Fruit fly (Drosophila melanogaster): ENCODE data around the gene Edem1.

Gene Edem1

DNA sequence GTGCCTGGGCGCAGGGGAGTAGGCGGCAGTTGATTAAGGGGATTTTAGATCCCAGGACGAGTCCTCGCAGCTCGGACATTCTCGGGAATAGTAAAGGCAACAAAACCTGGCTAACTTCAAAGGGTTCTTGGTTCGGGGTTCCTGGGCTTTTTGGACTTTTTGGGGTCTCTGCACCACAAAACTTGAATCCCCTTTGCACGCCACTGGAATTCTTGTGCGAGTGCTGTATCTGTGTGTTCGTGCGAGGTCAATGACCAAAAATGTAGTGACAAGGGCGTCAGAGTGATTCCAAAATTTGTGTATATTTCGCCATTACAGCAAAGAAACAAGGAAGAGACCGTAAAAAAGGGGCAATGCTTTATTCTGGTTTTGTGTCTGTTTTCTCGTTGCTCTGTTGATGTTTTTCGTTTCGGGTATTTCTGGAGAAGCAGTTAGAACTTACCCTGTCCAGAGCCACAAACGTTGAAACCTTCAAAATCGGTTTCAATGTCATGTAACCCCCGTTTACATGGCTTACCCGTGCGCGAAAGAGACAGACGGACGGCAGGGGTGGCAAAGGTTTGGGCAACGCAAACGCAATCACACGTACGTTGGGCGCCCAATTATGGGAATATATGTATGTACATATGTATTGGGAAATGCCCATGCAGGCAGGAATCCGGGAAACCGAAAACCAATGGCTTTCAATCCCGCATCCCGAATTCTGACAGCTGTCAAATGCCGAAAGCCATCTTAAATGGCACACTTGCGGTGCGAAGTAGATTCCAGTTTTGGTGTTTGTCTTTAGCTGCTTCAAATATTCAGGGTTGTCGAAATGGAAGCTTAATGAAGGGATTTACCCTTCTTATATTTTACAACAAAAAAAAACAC is 35.9 kb upstream of the Edem1 start:
- TF ChIP-seq net (GFP tag; optimal IDR thresholded peaks at IDR 0.05) (no peak), Sox14 (GFP tag; optimal IDR thresholded peaks at IDR 0.05) (peak; percentile 57), CG8119 (GFP tag; IDR thresholded peaks at IDR 0.05) (peak; percentile 20; the same call in 1 of the 3 replicates), achi (GFP tag; optimal IDR thresholded peaks at IDR 0.05) (peak; percentile 22), CG6163 (GFP tag; IDR thresholded peaks at IDR 0.05) (peak; percentile 51; the same call in 2 of the 3 replicates), dac (GFP tag; optimal IDR thresholded peaks at IDR 0.05) (no peak), lz (GFP tag; optimal IDR thresholded peaks at IDR 0.05) (peak; percentile 88), CG32006 (GFP tag; optimal IDR thresholded peaks at IDR 0.05) (no peak), svp (GFP tag) (peak; percentile 89), CG34406 (GFP tag; optimal IDR thresholded peaks at IDR 0.05) (peak; percentile 58), Hr38 (GFP tag; optimal IDR thresholded peaks at IDR 0.05) (no peak), CG6792 (GFP tag; optimal IDR thresholded peaks at IDR 0.05) (peak; percentile 54), eg (GFP tag; IDR thresholded peaks at IDR 0.05) (0 out of 3 replicates have a peak, but pooled peaks have one; percentile 8), vri (GFP tag; optimal IDR thresholded peaks at IDR 0.05) (no peak), pdm3 (GFP tag; optimal IDR thresholded peaks at IDR 0.05) (peak; percentile 40), CG16779 (tag; optimal IDR thresholded peaks at IDR 0.05) (no peak), topi (GFP tag; optimal IDR thresholded peaks at IDR 0.05) (peak; percentile 87), Ets21C (GFP tag; optimal IDR thresholded peaks at IDR 0.05) (peak; percentile 80), Eip75B (GFP tag; optimal IDR thresholded peaks at IDR 0.05) (peak; percentile 55), Blimp-1 (GFP tag; optimal IDR thresholded peaks at IDR 0.05) (peak; percentile 47), spab (GFP tag; optimal IDR thresholded peaks at IDR 0.05) (no peak), Lpt (GFP tag; optimal IDR thresholded peaks at IDR 0.05) (no peak), CG4318 (GFP tag; optimal IDR thresholded peaks at IDR 0.05) (no peak), OdsH (GFP tag; optimal IDR thresholded peaks at IDR 0.05) (peak; percentile 28), Eip78C (GFP tag) (peak; percentile 70), CG3032 (tag; optimal IDR thresholded peaks at IDR 0.05) (no peak), cyc (GFP tag; optimal IDR thresholded peaks at IDR 0.05) (peak; percentile 86), fd59A (GFP tag; optimal IDR thresholded peaks at IDR 0.05) (no peak), CG11294 (GFP tag; IDR thresholded peaks at IDR 0.05) (no peak), acj6 (GFP tag; optimal IDR thresholded peaks at IDR 0.05) (peak; percentile 37), CG8319 (GFP tag; optimal IDR thresholded peaks at IDR 0.05) (peak; percentile 38), CG31627 (GFP tag; optimal IDR thresholded peaks at IDR 0.05) (peak; percentile 90), CG6854 (GFP tag; optimal IDR thresholded peaks at IDR 0.05) (peak; percentile 76), esn (GFP tag; optimal IDR thresholded peaks at IDR 0.05) (peak; percentile 82), CG8632 (GFP tag; optimal IDR thresholded peaks at IDR 0.05) (peak; percentile 4), CG10669 (GFP tag; optimal IDR thresholded peaks at IDR 0.05) (no peak), fd85E (GFP tag; optimal IDR thresholded peaks at IDR 0.05) (peak; percentile 10), Hr4 (GFP tag; optimal IDR thresholded peaks at IDR 0.05) (no peak), Gug (GFP tag; IDR thresholded peaks at IDR 0.05) (no peak; the same call in 1 of the 2 replicates), CG6276 (GFP tag; optimal IDR thresholded peaks at IDR 0.05) (no peak), Eip93F (GFP tag; optimal IDR thresholded peaks at IDR 0.05) (peak; percentile 71), CG10631 (GFP tag; optimal IDR thresholded peaks at IDR 0.05) (peak; percentile 56), Sox102F (GFP tag; optimal IDR thresholded peaks at IDR 0.05) (peak; percentile 80), CG6808 (GFP tag; optimal IDR thresholded peaks at IDR 0.05) (no peak), CG11762 (GFP tag; optimal IDR thresholded peaks at IDR 0.05; ENCODE audit: insufficient read depth) (no peak), fkh (GFP tag; optimal IDR thresholded peaks at IDR 0.05) (no peak), dsx (GFP tag; optimal IDR thresholded peaks at IDR 0.05; ENCODE audit: poor library complexity, severe bottlenecking) (no peak), CG9139 (GFP tag; optimal IDR thresholded peaks at IDR 0.05) (no peak), CG7368 (GFP tag; optimal IDR thresholded peaks at IDR 0.05) (peak; percentile 52), CG3919 (GFP tag; optimal IDR thresholded peaks at IDR 0.05) (peak; percentile 23)

Data from whole organism, prepupa.